Worm (Caenorhabditis elegans) whole organism, midembryonic: ENCODE data around the gene K01D12.5.

Experiments
- T22C8.4 ChIP-seq: fragments of 200-800 bp; sonication (Bioruptor generic); IDR thresholded peaks from 2 replicates; pipeline ENCODE4 v1.3.6; 2022; ENCODE audit warnings: missing genetic modification characterization, missing compliant biosample characterization
- cog-1 ChIP-seq: sonication (generic microtip); optimal IDR thresholded peaks from 2 replicates; lab custom pipeline; 2016; ENCODE audit warnings: missing genetic modification characterization, missing compliant biosample characterization
- flt-1 ChIP-seq: fragments of 200-800 bp; sonication (Bioruptor generic); IDR thresholded peaks from 2 replicates; pipeline ENCODE4 v1.3.6; 2022; ENCODE audit warnings: missing genetic modification characterization, missing compliant biosample characterization
- klf-2 ChIP-seq: fragments of 200-800 bp; sonication (Bioruptor generic); conservative IDR thresholded peaks from 2 replicates; pipeline ENCODE4 v1.3.6; 2022; ENCODE audit warnings: missing genetic modification reagents, missing genetic modification characterization, missing compliant biosample characterization
- med-1 ChIP-seq: sonication (generic microtip); optimal IDR thresholded peaks from 2 replicates; lab custom pipeline; 2017; ENCODE audit warnings: missing genetic modification characterization, mild to moderate bottlenecking, missing compliant biosample characterization, antibody characterized with exemption, missing genetic modification reagents; ENCODE audit not compliant: insufficient read depth
- tab-1 ChIP-seq: fragments of 200-800 bp; sonication (Bioruptor generic); IDR thresholded peaks from 2 replicates; pipeline ENCODE4 v1.3.6; 2022; ENCODE audit warnings: missing genetic modification characterization, missing compliant biosample characterization
- ztf-23 ChIP-seq: fragments of 200-800 bp; sonication (Bioruptor generic); IDR thresholded peaks from 2 replicates; pipeline ENCODE4 v1.3.6; 2022; ENCODE audit warnings: missing genetic modification reagents, missing genetic modification characterization, missing compliant biosample characterization

DNA sequence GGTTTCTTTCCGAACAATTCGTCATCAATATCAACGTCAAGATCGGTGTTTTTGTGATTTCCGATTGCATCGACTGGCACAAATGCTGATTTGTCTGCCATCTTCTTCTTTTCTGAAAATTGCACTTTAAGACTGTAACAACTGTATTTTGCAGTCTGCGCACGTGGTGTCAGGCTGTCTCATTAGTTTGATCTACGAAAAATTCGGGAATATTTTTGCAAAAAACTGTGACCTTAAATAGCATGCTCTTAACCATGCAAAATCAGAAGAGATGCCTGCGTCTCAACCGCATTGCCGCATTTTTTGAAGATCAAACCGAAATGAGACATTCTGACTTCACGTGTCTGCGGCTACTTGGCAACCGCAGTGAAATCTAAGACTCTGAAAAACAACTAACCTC, 3.7 kb downstream of the K01D12.5 start, which contains the start of gene K01D12.7:
- TF ChIP-seq tab-1: no peak
- TF ChIP-seq T22C8.4: no peak
- no peak for TF ChIP-seq cog-1 (tag; lab: Kevin White, UChicago)
- no peak for TF ChIP-seq flt-1 (GFP tag; lab: Robert Waterston, UW)
- TF ChIP-seq med-1 (GFP tag; lab: Kevin White, UChicago): no peak
- TF ChIP-seq klf-2 (GFP tag; lab: Robert Waterston, UW): no peak
- TF ChIP-seq ztf-23 (GFP tag; lab: Robert Waterston, UW): no peak
